Fruit fly (Drosophila melanogaster) whole organism: ENCODE measurements around the gene Trc8.

ENCODE experiments used
- CG8478 ChIP-seq: fragments of >200 bp; optimal IDR thresholded peaks from 2 replicates; lab custom pipeline; 2018; ENCODE audit warnings: inconsistent platforms
- Dll ChIP-seq: fragments of >200 bp; optimal IDR thresholded peaks from 2 replicates; lab custom pipeline; 2017
- EcR ChIP-seq, 2 experiments: fragments of >200 bp; optimal IDR thresholded peaks; 2 replicates each; lab custom pipeline; 2017; ENCODE audit warnings: missing biosample characterization in 2 of 2, missing genetic modification characterization in 2 of 2, missing genetic modification reagents in 2 of 2
- pan ChIP-seq: fragments of >200 bp; optimal IDR thresholded peaks from 2 replicates; lab custom pipeline; 2017
- psq ChIP-seq: fragments of >200 bp; optimal IDR thresholded peaks from 2 replicates; lab custom pipeline; 2017
- usp ChIP-seq: fragments of >200 bp; optimal IDR thresholded peaks from 2 replicates; lab custom pipeline; 2017; ENCODE audit warnings: missing biosample characterization, missing genetic modification characterization, mixed read lengths

DNA sequence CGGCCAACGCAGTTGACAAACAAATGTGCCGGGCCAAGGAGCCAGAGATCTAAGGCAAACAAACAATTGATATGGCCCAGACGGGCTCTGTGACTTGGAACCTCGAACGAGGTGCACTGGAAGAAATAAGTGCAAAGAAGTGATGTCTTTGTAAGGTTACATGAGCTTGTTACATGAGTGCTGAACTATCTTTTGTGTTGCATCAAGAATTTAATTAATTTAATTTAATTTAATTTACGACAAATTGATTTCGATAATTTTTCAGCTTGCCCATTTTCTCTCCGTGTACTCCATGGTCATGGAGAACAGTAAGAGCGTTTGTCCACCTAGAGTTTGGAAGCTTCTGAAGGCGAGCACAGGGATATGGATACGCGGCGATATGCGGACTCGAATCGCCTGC lies 46.3 kb upstream of the Trc8 start:
- no peak for TF ChIP-seq CG8478 (lab: Kevin White, UChicago)
- no peak for TF ChIP-seq pan (lab: Kevin White, UChicago)
- TF ChIP-seq psq, result no peak
- TF ChIP-seq usp (GFP tag; lab: Kevin White, UChicago), result no peak
- TF ChIP-seq EcR (GFP tag; optimal IDR thresholded peaks at IDR 0.05; lab: Kevin White, UChicago), result no peak
- TF ChIP-seq Dll (lab: Kevin White, UChicago), result no peak
